Worm (Caenorhabditis elegans): ENCODE measurements around the gene hint-3.
A peak's percentile ranks its signal among the peaks of the same experiment; 100 is the strongest.

hint-3 gene

ce11 chrV:7793067-7793466 is 32.8 kb downstream of the hint-3 start, which contains the start of gene flp-21 (continued):
- TF ChIP-seq egl-27 (tag; optimal IDR thresholded peaks at IDR 0.05) = no peak
- TF ChIP-seq mes-2 (tag; optimal IDR thresholded peaks at IDR 0.05; ENCODE audit: poor library complexity, severe bottlenecking) = no peak

- TF ChIP-seq ces-1 (GFP tag; optimal IDR thresholded peaks at IDR 0.05) = no peak
- no peak for TF ChIP-seq R02D3.7 (tag; optimal IDR thresholded peaks at IDR 0.05)
- TF ChIP-seq snpc-4 (tag; optimal IDR thresholded peaks at IDR 0.05) = no peak
- no peak for TF ChIP-seq mxl-3 (GFP tag; optimal IDR thresholded peaks at IDR 0.05)
- TF ChIP-seq hlh-30 (tag; optimal IDR thresholded peaks at IDR 0.05; ENCODE audit: insufficient read depth) = no peak
- TF ChIP-seq lin-13 (GFP tag; optimal IDR thresholded peaks at IDR 0.05) = no peak
- TF ChIP-seq nhr-28 (tag; optimal IDR thresholded peaks at IDR 0.05) = no peak
- TF ChIP-seq ceh-20 (GFP tag; IDR thresholded peaks at IDR 0.05) = no peak
- no peak for TF ChIP-seq daf-19 (GFP tag; conservative IDR thresholded peaks at IDR 0.05)
- no peak for TF ChIP-seq nhr-10 (tag; optimal IDR thresholded peaks at IDR 0.05)
- TF ChIP-seq mdt-29 (GFP tag; IDR thresholded peaks at IDR 0.05) = no peak
- no peak for TF ChIP-seq gei-8 (GFP tag; optimal IDR thresholded peaks at IDR 0.05)
- no peak for TF ChIP-seq daf-8 (GFP tag; IDR thresholded peaks at IDR 0.05)
Observed at ce11 chrV:7798079-7798478, 37.8 kb downstream of the hint-3 start, which contains the start of gene ZK742.7. ZK742.7 (plus strand) TSS chrV:7798379.

- no peak for TF ChIP-seq arid-1 (GFP tag; conservative IDR thresholded peaks at IDR 0.05)
- no peak for TF ChIP-seq T20F7.1 (GFP tag; optimal IDR thresholded peaks at IDR 0.05)
- TF ChIP-seq madf-5 (GFP tag; IDR thresholded peaks at IDR 0.05) = no peak
- TF ChIP-seq dve-1 (tag; optimal IDR thresholded peaks at IDR 0.05; ENCODE audit: insufficient read depth) = no peak
- no peak for TF ChIP-seq ceh-32 (tag; optimal IDR thresholded peaks at IDR 0.05; ENCODE audit: poor library complexity)
- TF ChIP-seq php-3 (GFP tag; IDR thresholded peaks at IDR 0.05) = no peak
- no peak for TF ChIP-seq nhr-102 (tag; optimal IDR thresholded peaks at IDR 0.05)
- no peak for TF ChIP-seq ceh-82 (tag; optimal IDR thresholded peaks at IDR 0.05)
- no peak for TF ChIP-seq skn-1 (tag; optimal IDR thresholded peaks at IDR 0.05)
- no peak for TF ChIP-seq unc-130 (GFP tag; optimal IDR thresholded peaks at IDR 0.05)
- no peak for TF ChIP-seq madf-9 (GFP tag; conservative IDR thresholded peaks at IDR 0.05)
- no peak for TF ChIP-seq lin-39 (tag; optimal IDR thresholded peaks at IDR 0.05)
- TF ChIP-seq nhr-28 (tag; optimal IDR thresholded peaks at IDR 0.05) = no peak
- TF ChIP-seq hif-1 (tag; optimal IDR thresholded peaks at IDR 0.05) = no peak
- TF ChIP-seq ceh-28 (tag; optimal IDR thresholded peaks at IDR 0.05) = no peak
- no peak for TF ChIP-seq unc-39 (tag; optimal IDR thresholded peaks at IDR 0.05)
- no peak for TF ChIP-seq saeg-2 (GFP tag; IDR thresholded peaks at IDR 0.05)
Observed at ce11 chrV:7803563-7803962, 43.3 kb downstream of the hint-3 start.

ce11 chrV:7804064-7804800 is 44.0 kb downstream of the hint-3 start, which contains the start of gene uvs-1:
uvs-1 (minus strand) TSS chrV:7804208.
- TF ChIP-seq nhr-48 (tag; optimal IDR thresholded peaks at IDR 0.05) (peak; percentile 24), nhr-28 (tag; optimal IDR thresholded peaks at IDR 0.05) (peak; percentile 61), mes-2 (tag; optimal IDR thresholded peaks at IDR 0.05; ENCODE audit: poor library complexity, severe bottlenecking) (peak; percentile 14), hif-1 (tag; optimal IDR thresholded peaks at IDR 0.05) (peak in 1 of 2 experiments; percentile 49), pha-4 (GFP tag; IDR thresholded peaks at IDR 0.05) (no peak), pha-4 (tag; optimal IDR thresholded peaks at IDR 0.05) (peak; percentile 76), fkh-10 (GFP tag; optimal IDR thresholded peaks at IDR 0.05) (peak; percentile 8), mdl-1 (tag; optimal IDR thresholded peaks at IDR 0.05) (peak; percentile 46 to 80), hmg-1.1 (GFP tag; IDR thresholded peaks at IDR 0.05) (peak; percentile 38; the same call in 1 of the 2 replicates), ceh-28 (tag; optimal IDR thresholded peaks at IDR 0.05) (peak; percentile 9), hlh-11 (tag; optimal IDR thresholded peaks at IDR 0.05) (peak; percentile 51), duxl-1 (tag; optimal IDR thresholded peaks at IDR 0.05; ENCODE audit: poor library complexity) (peak; percentile 12), dpl-1 (GFP tag; optimal IDR thresholded peaks at IDR 0.05) (peak; percentile 50), mep-1 (tag; optimal IDR thresholded peaks at IDR 0.05) (peak; percentile 8), nhr-77 (tag; optimal IDR thresholded peaks at IDR 0.05) (peak; percentile 39), F26F4.8 (GFP tag; conservative IDR thresholded peaks at IDR 0.05) (no peak), nhr-11 (tag; optimal IDR thresholded peaks at IDR 0.05) (peak; percentile 40), ceh-20 (GFP tag; IDR thresholded peaks at IDR 0.05) (no peak), ceh-32 (tag; optimal IDR thresholded peaks at IDR 0.05; ENCODE audit: poor library complexity) (no peak), F37D6.2 (tag; optimal IDR thresholded peaks at IDR 0.05) (no peak)
